Fruit fly (Drosophila melanogaster) whole organism, embryonic: ENCODE results near the gene CG6136.

ENCODE experiments used
- ATbp ChIP-seq: fragments of 200-800 bp; sonication (Bioruptor generic); optimal IDR thresholded peaks from 2 replicates; lab custom pipeline; 2017; ENCODE audit warnings: missing biosample characterization, mild to moderate bottlenecking, missing genetic modification characterization, missing genetic modification reagents
- Aef1 ChIP-seq: fragments of 200-800 bp; sonication (Bioruptor generic); IDR thresholded peaks from 3 replicates; pipeline ENCODE4 v1.3.6; 2022; ENCODE audit warnings: missing biosample characterization, missing genetic modification characterization
- Atf-2 ChIP-seq: fragments of 200-800 bp; sonication (Bioruptor generic); optimal IDR thresholded peaks from 2 replicates; lab custom pipeline; 2016; ENCODE audit warnings: missing biosample characterization, missing genetic modification characterization
- Atf3 ChIP-seq: fragments of 200-800 bp; sonication (Bioruptor generic); optimal IDR thresholded peaks from 3 replicates; lab custom pipeline; 2016; ENCODE audit warnings: missing biosample characterization, missing genetic modification characterization
- Awh ChIP-seq: fragments of 200-800 bp; sonication (Bioruptor generic); IDR thresholded peaks from 2 replicates; pipeline ENCODE4, ENCODE4 v1.3.6; 2022; ENCODE audit warnings: missing biosample characterization, missing genetic modification characterization
- CG10274 ChIP-seq: fragments of 200-800 bp; sonication (Bioruptor generic); optimal IDR thresholded peaks from 3 replicates; lab custom pipeline; 2017; ENCODE audit warnings: missing biosample characterization, mild to moderate bottlenecking, missing genetic modification characterization
- CG10543 ChIP-seq: fragments of 200-800 bp; sonication (Bioruptor generic); optimal IDR thresholded peaks from 3 replicates; lab custom pipeline; 2017; ENCODE audit warnings: missing biosample characterization, mild to moderate bottlenecking, missing genetic modification characterization, moderate library complexity
- CG11093 ChIP-seq: fragments of 200-800 bp; sonication (Bioruptor generic); IDR thresholded peaks from 3 replicates; pipeline ENCODE4 v1.3.6; 2022; ENCODE audit warnings: missing biosample characterization, missing genetic modification characterization
- CG11456 ChIP-seq: fragments of 200-800 bp; sonication (Bioruptor generic); IDR thresholded peaks from 3 replicates; pipeline ENCODE4 v1.3.6; 2022; ENCODE audit warnings: missing biosample characterization, missing genetic modification characterization
- CG12104 ChIP-seq: fragments of 200-800 bp; sonication (Bioruptor generic); optimal IDR thresholded peaks from 3 replicates; lab custom pipeline; 2016; ENCODE audit warnings: missing biosample characterization, missing genetic modification characterization
- CG13894 ChIP-seq: fragments of 200-800 bp; sonication (Bioruptor generic); optimal IDR thresholded peaks from 3 replicates; lab custom pipeline; 2018; ENCODE audit warnings: missing biosample characterization, mild to moderate bottlenecking, missing genetic modification characterization, moderate library complexity
- CG17328 ChIP-seq: fragments of 200-800 bp; sonication (Bioruptor generic); IDR thresholded peaks from 2 replicates; pipeline ENCODE4 v1.3.6; 2022; ENCODE audit warnings: missing biosample characterization, missing genetic modification characterization
- CG17912 ChIP-seq: fragments of 200-800 bp; sonication (Bioruptor generic); optimal IDR thresholded peaks from 2 replicates; lab custom pipeline; 2018; ENCODE audit warnings: missing biosample characterization, mild to moderate bottlenecking, missing genetic modification characterization
- CG18262 ChIP-seq: fragments of 200-800 bp; optimal IDR thresholded peaks from 3 replicates; lab custom pipeline; 2019; ENCODE audit warnings: missing biosample characterization, mild to moderate bottlenecking, missing genetic modification characterization, moderate library complexity
- CG2116 ChIP-seq: fragments of 200-800 bp; sonication (Bioruptor generic); optimal IDR thresholded peaks from 3 replicates; lab custom pipeline; 2018; ENCODE audit warnings: missing biosample characterization, mild to moderate bottlenecking, missing genetic modification characterization
- CG2199 ChIP-seq: fragments of 200-800 bp; sonication (Bioruptor generic); IDR thresholded peaks from 3 replicates; pipeline ENCODE4 v1.3.6; 2022; ENCODE audit warnings: missing biosample characterization, missing genetic modification characterization
- CG2875 ChIP-seq: fragments of 200-800 bp; sonication (Bioruptor generic); optimal IDR thresholded peaks from 2 replicates; lab custom pipeline; 2017; ENCODE audit warnings: missing biosample characterization, mild to moderate bottlenecking, missing genetic modification characterization, missing genetic modification reagents
- CG42726 ChIP-seq: fragments of 200-800 bp; sonication (Bioruptor generic); IDR thresholded peaks from 2 replicates; pipeline ENCODE4 v1.3.6; 2022; ENCODE audit warnings: missing biosample characterization, missing genetic modification characterization; ENCODE audit not compliant: partially characterized antibody
- CG4328 ChIP-seq: fragments of 200-800 bp; sonication (Bioruptor generic); optimal IDR thresholded peaks from 3 replicates; lab custom pipeline; 2017; ENCODE audit warnings: missing biosample characterization, missing genetic modification reagents, missing genetic modification characterization
- CG4707 ChIP-seq: fragments of 200-800 bp; sonication (Bioruptor generic); optimal IDR thresholded peaks from 2 replicates; lab custom pipeline; 2018; ENCODE audit warnings: missing biosample characterization, mild to moderate bottlenecking, missing genetic modification characterization, moderate library complexity
- CG5245 ChIP-seq: fragments of 200-800 bp; sonication (Bioruptor generic); optimal IDR thresholded peaks from 3 replicates; lab custom pipeline; 2016; ENCODE audit warnings: missing biosample characterization, missing genetic modification characterization
- CG6175 ChIP-seq: fragments of 200-800 bp; sonication (Bioruptor generic); IDR thresholded peaks from 3 replicates; pipeline ENCODE4 v1.3.6; 2022; ENCODE audit warnings: missing biosample characterization, missing genetic modification characterization
- CG6854 ChIP-seq: fragments of 200-800 bp; sonication (Bioruptor generic); optimal IDR thresholded peaks from 3 replicates; lab custom pipeline; 2017; ENCODE audit warnings: missing biosample characterization, mild to moderate bottlenecking, missing genetic modification characterization
- CG8924 ChIP-seq: fragments of 200-800 bp; optimal IDR thresholded peaks from 3 replicates; lab custom pipeline; 2019; ENCODE audit warnings: missing biosample characterization, mild to moderate bottlenecking, missing genetic modification characterization, moderate library complexity
- CG8944 ChIP-seq: fragments of 200-800 bp; sonication (Bioruptor generic); optimal IDR thresholded peaks from 3 replicates; lab custom pipeline; 2016; ENCODE audit warnings: missing biosample characterization, missing genetic modification characterization
- CG9932 ChIP-seq: fragments of 200-800 bp; sonication (Bioruptor generic); IDR thresholded peaks from 2 replicates; pipeline ENCODE4 v1.3.6; 2022; ENCODE audit warnings: missing biosample characterization, missing genetic modification characterization
- Dbx ChIP-seq: fragments of 200-800 bp; sonication (Bioruptor generic); IDR thresholded peaks from 3 replicates; pipeline ENCODE4 v1.3.6; 2022; ENCODE audit warnings: missing biosample characterization, missing genetic modification characterization
- Lpt ChIP-seq: fragments of >200 bp; optimal IDR thresholded peaks from 2 replicates; lab custom pipeline; 2018; ENCODE audit warnings: missing biosample characterization, missing genetic modification characterization
- Max ChIP-seq: fragments of 200-800 bp; sonication (Bioruptor generic); optimal IDR thresholded peaks from 2 replicates; lab custom pipeline; 2016; ENCODE audit warnings: missing biosample characterization, mild to moderate bottlenecking, missing genetic modification characterization
- NC2α ChIP-seq: fragments of 200-800 bp; sonication (Bioruptor generic); optimal IDR thresholded peaks from 2 replicates; lab custom pipeline; 2016; ENCODE audit warnings: missing biosample characterization, missing genetic modification characterization
- NfI ChIP-seq: fragments of 200-800 bp; sonication (Bioruptor generic); optimal IDR thresholded peaks from 3 replicates; lab custom pipeline; 2018; ENCODE audit warnings: missing biosample characterization, mild to moderate bottlenecking, missing genetic modification characterization, moderate library complexity
- Poxn ChIP-seq: fragments of 200-800 bp; sonication (Bioruptor generic); IDR thresholded peaks from 2 replicates; pipeline ENCODE4 v1.3.6; 2022; ENCODE audit warnings: missing biosample characterization, missing genetic modification characterization
- Xrp1 ChIP-seq: fragments of 200-800 bp; sonication (Bioruptor generic); IDR thresholded peaks from 2 replicates; pipeline ENCODE4 v1.3.6; 2022; ENCODE audit warnings: missing biosample characterization, missing genetic modification characterization
- al ChIP-seq: fragments of 200-800 bp; sonication (Bioruptor generic); IDR thresholded peaks from 2 replicates; pipeline ENCODE4 v1.3.6; 2022; ENCODE audit warnings: missing biosample characterization, missing genetic modification characterization
- bbx ChIP-seq: fragments of 200-800 bp; sonication (Bioruptor generic); IDR thresholded peaks from 2 replicates; pipeline ENCODE4 v1.3.6; 2022; ENCODE audit warnings: missing biosample characterization, missing genetic modification characterization; ENCODE audit not compliant: partially characterized antibody
- chinmo ChIP-seq: fragments of 200-800 bp; sonication (Bioruptor generic); IDR thresholded peaks from 4 replicates; pipeline ENCODE4 v1.3.6; 2022; ENCODE audit warnings: missing biosample characterization, missing genetic modification characterization; ENCODE audit not compliant: partially characterized antibody
- disco-r ChIP-seq: fragments of 200-800 bp; sonication (Bioruptor generic); optimal IDR thresholded peaks from 2 replicates; lab custom pipeline; 2016; ENCODE audit warnings: missing biosample characterization, missing genetic modification characterization
- emc ChIP-seq: fragments of 200-800 bp; sonication (Bioruptor generic); optimal IDR thresholded peaks from 2 replicates; lab custom pipeline; 2016; ENCODE audit warnings: missing biosample characterization, missing genetic modification characterization
- eyg ChIP-seq: fragments of 200-800 bp; sonication (Bioruptor generic); optimal IDR thresholded peaks from 3 replicates; lab custom pipeline; 2016; ENCODE audit warnings: missing biosample characterization, missing genetic modification characterization
- ftz-f1 ChIP-seq: fragments of 200-800 bp; sonication (Bioruptor generic); optimal IDR thresholded peaks from 2 replicates; lab custom pipeline; 2016; ENCODE audit warnings: missing biosample characterization, missing genetic modification characterization
- gfzf ChIP-seq: fragments of 200-800 bp; sonication (Bioruptor generic); optimal IDR thresholded peaks from 2 replicates; lab custom pipeline; 2016; ENCODE audit warnings: missing biosample characterization, mild to moderate bottlenecking, missing genetic modification characterization, moderate library complexity
- h ChIP-seq: fragments of >200 bp; optimal IDR thresholded peaks from 2 replicates; lab custom pipeline; 2017
- her ChIP-seq: fragments of 200-800 bp; sonication (Bioruptor generic); optimal IDR thresholded peaks from 2 replicates; lab custom pipeline; 2016; ENCODE audit warnings: missing biosample characterization, missing genetic modification characterization
- kay ChIP-seq: fragments of 200-800 bp; sonication (Bioruptor generic); optimal IDR thresholded peaks from 2 replicates; lab custom pipeline; 2016; ENCODE audit warnings: missing biosample characterization, missing genetic modification characterization
- oc ChIP-seq: fragments of 200-800 bp; sonication (Bioruptor generic); optimal IDR thresholded peaks from 2 replicates; lab custom pipeline; 2018; ENCODE audit warnings: missing biosample characterization, mild to moderate bottlenecking, missing genetic modification characterization, moderate library complexity
- pros ChIP-seq: fragments of 200-800 bp; sonication (Bioruptor generic); optimal IDR thresholded peaks from 3 replicates; lab custom pipeline; 2019; ENCODE audit warnings: missing biosample characterization, mild to moderate bottlenecking, missing genetic modification characterization, moderate library complexity
- slbo ChIP-seq: fragments of 200-800 bp; sonication (Bioruptor generic); IDR thresholded peaks from 2 replicates; pipeline ENCODE4 v1.3.6; 2022; ENCODE audit warnings: missing biosample characterization, missing genetic modification characterization
- slp2 ChIP-seq: fragments of 200-800 bp; sonication (Bioruptor generic); optimal IDR thresholded peaks from 2 replicates; lab custom pipeline; 2016; ENCODE audit warnings: missing biosample characterization, missing genetic modification characterization
- vnd ChIP-seq: fragments of 200-800 bp; sonication (Bioruptor generic); IDR thresholded peaks from 3 replicates; pipeline ENCODE4 v1.3.6; 2022; ENCODE audit warnings: missing biosample characterization, missing genetic modification characterization; ENCODE audit not compliant: partially characterized antibody
- z ChIP-seq: fragments of 200-800 bp; sonication (Bioruptor generic); IDR thresholded peaks from 3 replicates; pipeline ENCODE4 v1.3.6; 2022; ENCODE audit warnings: missing biosample characterization, missing genetic modification characterization

CG6136 gene

DNA sequence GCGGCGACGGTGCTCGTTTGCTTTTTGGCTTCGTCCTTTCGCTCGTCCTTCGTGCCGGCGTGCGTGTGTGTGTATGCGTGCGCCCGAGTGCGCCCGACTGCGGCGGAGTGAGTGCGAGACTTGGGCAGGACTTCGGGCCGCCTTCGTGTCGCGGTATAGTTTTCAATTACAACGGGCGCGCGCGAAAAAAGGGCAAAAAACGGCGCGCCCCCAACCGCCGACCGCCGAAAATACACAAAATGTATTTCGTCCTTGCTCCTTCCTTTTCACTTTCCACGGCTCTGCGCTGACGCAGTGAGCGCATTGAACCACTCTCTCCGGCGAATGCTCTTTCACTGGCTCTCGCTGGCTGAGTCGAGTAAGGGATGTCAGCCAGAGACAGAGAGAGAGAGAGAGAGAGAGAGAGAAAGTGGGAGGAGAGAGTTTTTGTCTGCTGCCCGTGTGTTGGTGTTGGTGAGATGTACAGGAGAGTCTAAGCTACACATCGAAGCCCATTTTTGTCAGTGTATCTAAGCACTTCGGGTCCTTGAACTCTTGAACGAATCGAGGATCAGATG is 48.4 kb upstream of the CG6136 start (continued):
- TF ChIP-seq z (GFP tag; lab: Robert Waterston, UW) (0 out of 3 replicates have a peak, but pooled peaks have one; percentile 43), CG10543 (GFP tag; lab: Kevin White, UChicago) (peak; percentile 4), CG6854 (GFP tag; lab: Kevin White, UChicago) (no peak), gfzf (GFP tag; lab: Kevin White, UChicago) (no peak), Lpt (GFP tag; lab: Kevin White, UChicago) (peak; percentile 66), chinmo (0 out of 4 replicates have a peak, but pooled peaks have one; percentile 44), Xrp1 (no peak), Atf3 (no peak), CG4707 (no peak), pros (peak; percentile 98), eyg (no peak), her (GFP tag; lab: Kevin White, UChicago) (no peak), bbx (0 out of 2 replicates have a peak, but pooled peaks have one; percentile 39), emc (no peak), Poxn (GFP tag; lab: Robert Waterston, UW) (no peak), CG17328 (peak; percentile 15; the same call in 1 of the 2 replicates), CG11456 (GFP tag; lab: Robert Waterston, UW) (0 out of 3 replicates have a peak, but pooled peaks have one; percentile 28)

DNA sequence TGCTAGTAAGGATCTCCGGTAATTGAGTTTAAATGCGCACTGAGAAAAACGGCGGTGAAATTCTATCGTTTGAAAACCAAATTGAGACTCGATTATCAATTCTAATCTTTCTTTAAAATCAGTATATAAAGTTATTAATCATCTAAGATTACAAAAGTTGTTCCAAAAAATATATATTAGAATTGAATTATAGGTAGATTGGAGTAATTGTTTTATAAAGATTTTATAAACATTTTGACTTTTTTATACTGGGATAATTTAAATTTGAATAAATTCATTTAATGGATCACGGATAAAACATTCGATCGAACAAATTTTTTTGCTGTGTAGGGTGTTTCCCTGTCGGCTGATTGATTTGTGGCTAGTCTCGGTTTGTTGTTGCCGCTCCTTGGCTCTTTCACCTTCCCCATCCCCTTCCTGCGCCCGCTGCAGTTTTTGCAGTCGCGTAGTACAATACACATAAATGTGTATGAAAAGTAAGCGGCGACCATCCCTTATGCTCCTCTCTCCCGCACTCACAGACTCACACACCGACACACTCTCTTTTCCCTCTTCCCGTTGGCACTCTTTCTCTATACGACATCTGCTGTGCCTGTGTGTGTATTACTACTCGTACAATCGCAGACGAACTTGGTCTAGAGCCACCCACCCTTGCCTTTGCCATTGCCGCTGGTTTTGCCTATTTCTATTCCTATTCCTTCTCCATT is 47.0 kb upstream of the CG6136 start:
- TF ChIP-seq al (GFP tag; lab: Robert Waterston, UW) (no peak), disco-r (GFP tag; lab: Kevin White, UChicago) (no peak), NC2α (GFP tag; lab: Kevin White, UChicago) (no peak), CG10274 (peak; percentile 26), Awh (no peak), CG5245 (GFP tag; lab: Kevin White, UChicago) (no peak), CG18262 (peak; percentile 93), ftz-f1 (no peak), NfI (GFP tag; lab: Kevin White, UChicago) (peak; percentile 53), CG6175 (GFP tag; lab: Robert Waterston, UW) (no peak), Aef1 (GFP tag; lab: Robert Waterston, UW) (no peak), CG17912 (GFP tag; lab: Kevin White, UChicago) (no peak), vnd (no peak), oc (tag; lab: Kevin White, UChicago) (no peak), CG2875 (GFP tag; lab: Kevin White, UChicago) (peak; percentile 56), CG42726 (GFP tag; lab: Robert Waterston, UW) (no peak), h (no peak), CG12104 (GFP tag; lab: Kevin White, UChicago) (peak; percentile 48), Max (GFP tag; lab: Kevin White, UChicago) (peak; percentile 38), kay (GFP tag; lab: Kevin White, UChicago) (peak; percentile 2), CG13894 (no peak), CG4328 (GFP tag; lab: Kevin White, UChicago) (no peak), CG11093 (GFP tag; lab: Robert Waterston, UW) (no peak), CG2116 (GFP tag; lab: Kevin White, UChicago) (peak; percentile 50), CG8944 (no peak), slbo (peak; percentile 39; the same call in 1 of the 2 replicates), ATbp (GFP tag; lab: Kevin White, UChicago) (peak; percentile 48), CG8924 (tag; lab: Kevin White, UChicago) (peak; percentile 89), pros (peak; percentile 96), Dbx (GFP tag; lab: Robert Waterston, UW) (no peak), Atf-2 (GFP tag; lab: Kevin White, UChicago) (peak; percentile 17), CG2199 (GFP tag; lab: Robert Waterston, UW) (peak; percentile 23; the same call in 1 of the 3 replicates), CG9932 (peak; percentile 31; the same call in 1 of the 2 replicates), slp2 (no peak)
